Worm (Caenorhabditis elegans) whole organism, L4 larva: ENCODE results near the gene miro-1.

Experiments used
- F10B5.3 ChIP-seq: sonication (generic microtip); optimal IDR thresholded peaks from 2 replicates; lab custom pipeline; 2016; ENCODE audit warnings: mild to moderate bottlenecking, missing genetic modification characterization, missing compliant biosample characterization
- F49E8.2 ChIP-seq: sonication (generic microtip); optimal IDR thresholded peaks from 2 replicates; lab custom pipeline; 2016; ENCODE audit warnings: missing compliant biosample characterization, mild to moderate bottlenecking, missing genetic modification characterization, borderline replicate concordance
- Y48G9A.11 ChIP-seq: fragments of 200-800 bp; sonication (Bioruptor generic); IDR thresholded peaks from 2 replicates; pipeline ENCODE4 v1.3.6; 2022; ENCODE audit warnings: missing genetic modification reagents, missing genetic modification characterization, missing compliant biosample characterization
- Y5F2A.4 ChIP-seq: fragments of 200-800 bp; sonication (Bioruptor generic); optimal IDR thresholded peaks from 2 replicates; lab custom pipeline; 2018; ENCODE audit warnings: mild to moderate bottlenecking, missing genetic modification characterization, missing compliant biosample characterization
- ZK337.2 ChIP-seq: fragments of 200-800 bp; sonication (Bioruptor generic); IDR thresholded peaks from 2 replicates; pipeline ENCODE4 v1.3.6; 2022; ENCODE audit warnings: missing genetic modification reagents, missing genetic modification characterization, missing compliant biosample characterization
- aha-1 ChIP-seq: fragments of 150-350 bp; peaks from one replicate; lab custom pipeline; 2014; ENCODE audit warnings: missing biosample characterization, missing genetic modification characterization
- arid-1 ChIP-seq: fragments of 200-800 bp; sonication (Bioruptor generic); conservative IDR thresholded peaks from 2 replicates; pipeline ENCODE4 v1.3.6; 2022; ENCODE audit warnings: missing genetic modification reagents, missing genetic modification characterization, missing compliant biosample characterization
- ceh-62 ChIP-seq: sonication (generic microtip); optimal IDR thresholded peaks from 2 replicates; lab custom pipeline; 2017; ENCODE audit warnings: missing biosample characterization, missing genetic modification characterization
- ces-1 ChIP-seq: fragments of 150-350 bp; sonication (generic microtip); optimal IDR thresholded peaks from 4 replicates; lab custom pipeline; 2014; ENCODE audit warnings: missing biosample characterization, missing genetic modification reagents, missing genetic modification characterization
- daf-16 ChIP-seq, 3 experiments: sonication (generic microtip); optimal IDR thresholded peaks; 2 replicates each; lab custom pipeline; 2016 to 2017; ENCODE audit warnings: missing genetic modification characterization in 3 of 3, missing genetic modification reagents in 3 of 3, mild to moderate bottlenecking in 2 of 3, missing compliant biosample characterization in 2 of 3, missing biosample characterization in 1 of 3, moderate library complexity in 1 of 3
- daf-19 ChIP-seq: fragments of 200-800 bp; sonication (Bioruptor generic); conservative IDR thresholded peaks from 2 replicates; pipeline ENCODE4 v1.3.6; 2022; ENCODE audit warnings: missing genetic modification characterization, missing compliant biosample characterization
- dpl-1 ChIP-seq: fragments of 150-350 bp; optimal IDR thresholded peaks from 2 replicates; lab custom pipeline; 2014; ENCODE audit warnings: missing biosample characterization, missing genetic modification reagents, missing genetic modification characterization
- fkh-10 ChIP-seq: fragments of 150-350 bp; optimal IDR thresholded peaks from 2 replicates; lab custom pipeline; 2014; ENCODE audit warnings: missing biosample characterization, missing genetic modification reagents, missing genetic modification characterization
- jun-1 ChIP-seq: fragments of 150-350 bp; optimal IDR thresholded peaks from 2 replicates; lab custom pipeline; 2014; ENCODE audit warnings: missing biosample characterization, missing genetic modification reagents, missing genetic modification characterization
- lin-1 ChIP-seq: fragments of 200-800 bp; sonication (Bioruptor generic); IDR thresholded peaks from 2 replicates; pipeline ENCODE4 v1.3.6; 2022; ENCODE audit warnings: missing genetic modification reagents, missing genetic modification characterization, missing compliant biosample characterization
- lin-29 ChIP-seq: fragments of 200-800 bp; sonication (Bioruptor generic); IDR thresholded peaks from 2 replicates; pipeline ENCODE4 v1.3.6; 2022; ENCODE audit warnings: missing genetic modification reagents, missing genetic modification characterization, missing compliant biosample characterization
- lin-38 ChIP-seq: fragments of 200-800 bp; sonication (Bioruptor generic); IDR thresholded peaks from 2 replicates; pipeline ENCODE4 v1.3.6; 2022; ENCODE audit warnings: missing genetic modification reagents, missing genetic modification characterization, missing compliant biosample characterization
- lsy-2 ChIP-seq, 2 experiments: fragments of 150-350 bp in 1 of 2; sonication (generic microtip) in 1 of 2; optimal IDR thresholded peaks; 2 replicates each; lab custom pipeline; 2014 to 2017; ENCODE audit warnings: missing biosample characterization in 2 of 2, missing genetic modification characterization in 2 of 2
- madf-9 ChIP-seq: fragments of 200-800 bp; sonication (Bioruptor generic); conservative IDR thresholded peaks from 2 replicates; pipeline ENCODE4 v1.3.6; 2022; ENCODE audit warnings: missing genetic modification reagents, missing genetic modification characterization, missing compliant biosample characterization
- mep-1 ChIP-seq: fragments of 150-350 bp; sonication (generic microtip); optimal IDR thresholded peaks from 3 replicates; lab custom pipeline; 2014; ENCODE audit warnings: missing biosample characterization, missing genetic modification characterization
- mes-2 ChIP-seq: sonication (generic microtip); optimal IDR thresholded peaks from 2 replicates; lab custom pipeline; 2016; ENCODE audit warnings: missing genotype, mild to moderate bottlenecking, missing genetic modification characterization, missing compliant biosample characterization; ENCODE audit not compliant: poor library complexity, severe bottlenecking
- mxl-2 ChIP-seq: fragments of 200-800 bp; sonication (Bioruptor generic); conservative IDR thresholded peaks from 2 replicates; pipeline ENCODE4 v1.3.6; 2022; ENCODE audit warnings: missing genetic modification reagents, missing genetic modification characterization, missing compliant biosample characterization
- mxl-3 ChIP-seq: fragments of 200-800 bp; sonication (Bioruptor generic); optimal IDR thresholded peaks from 2 replicates; lab custom pipeline; 2018; ENCODE audit warnings: mild to moderate bottlenecking, missing genetic modification characterization, missing compliant biosample characterization
- nhr-11 ChIP-seq: fragments of 150-350 bp; optimal IDR thresholded peaks from 2 replicates; lab custom pipeline; 2014; ENCODE audit warnings: missing biosample characterization, missing genetic modification characterization
- nhr-111 ChIP-seq: fragments of 200-800 bp; sonication (Bioruptor generic); optimal IDR thresholded peaks from 2 replicates; lab custom pipeline; 2018; ENCODE audit warnings: mild to moderate bottlenecking, missing genetic modification characterization, missing compliant biosample characterization
- nhr-25 ChIP-seq: sonication (generic microtip); optimal IDR thresholded peaks from 2 replicates; lab custom pipeline; 2017; ENCODE audit warnings: missing genetic modification characterization, mild to moderate bottlenecking, missing compliant biosample characterization, antibody characterized with exemption, moderate library complexity, borderline replicate concordance; ENCODE audit not compliant: insufficient read depth
- nhr-28 ChIP-seq: fragments of 150-350 bp; optimal IDR thresholded peaks from 2 replicates; lab custom pipeline; 2014; ENCODE audit warnings: missing biosample characterization, missing genetic modification characterization
- nhr-42 ChIP-seq: fragments of 200-800 bp; sonication (Bioruptor generic); IDR thresholded peaks from 2 replicates; pipeline ENCODE4 v1.3.6; 2022; ENCODE audit warnings: missing genetic modification characterization, missing compliant biosample characterization
- nhr-48 ChIP-seq: sonication (generic microtip); optimal IDR thresholded peaks from 2 replicates; lab custom pipeline; 2016; ENCODE audit warnings: mild to moderate bottlenecking, missing genetic modification characterization, missing compliant biosample characterization
- nhr-76 ChIP-seq: fragments of 150-350 bp; optimal IDR thresholded peaks from 2 replicates; lab custom pipeline; 2014; ENCODE audit warnings: missing biosample characterization, missing genetic modification characterization
- pqm-1 ChIP-seq: sonication (generic microtip); optimal IDR thresholded peaks from 2 replicates; lab custom pipeline; 2017; ENCODE audit warnings: missing biosample characterization, missing genetic modification characterization
- saeg-2 ChIP-seq: fragments of 200-800 bp; sonication (Bioruptor generic); IDR thresholded peaks from 2 replicates; pipeline ENCODE4 v1.3.6; 2022; ENCODE audit warnings: missing genetic modification reagents, missing genetic modification characterization, missing compliant biosample characterization
- snpc-1.2 ChIP-seq: fragments of 200-800 bp; sonication (Bioruptor generic); IDR thresholded peaks from 2 replicates; pipeline ENCODE4 v1.3.6; 2022; ENCODE audit warnings: missing genetic modification reagents, missing genetic modification characterization, missing compliant biosample characterization
- snpc-4 ChIP-seq: fragments of 150-350 bp; optimal IDR thresholded peaks from 2 replicates; lab custom pipeline; 2014; ENCODE audit warnings: missing biosample characterization, missing genetic modification characterization
- spr-3 ChIP-seq: fragments of 200-800 bp; sonication (Bioruptor generic); optimal IDR thresholded peaks from 2 replicates; lab custom pipeline; 2018; ENCODE audit warnings: mild to moderate bottlenecking, missing genetic modification characterization, missing compliant biosample characterization
- tag-97 ChIP-seq: fragments of 200-800 bp; sonication (Bioruptor generic); IDR thresholded peaks from 2 replicates; pipeline ENCODE4 v1.3.6; 2022; ENCODE audit warnings: missing genetic modification characterization, missing compliant biosample characterization
- unc-130 ChIP-seq: sonication (generic microtip); optimal IDR thresholded peaks from 2 replicates; lab custom pipeline; 2016; ENCODE audit warnings: missing genetic modification reagents, missing genetic modification characterization, missing compliant biosample characterization
- unc-62 ChIP-seq, 3 experiments: fragments of 150-350 bp in 1 of 3; sonication (generic microtip); optimal IDR thresholded peaks in 2 of 3; peaks in 1 of 3; 1 replicate in 1 of 3; 2 replicates in 2 of 3; lab custom pipeline; 2014 to 2017; ENCODE audit warnings: missing biosample characterization in 3 of 3, missing genetic modification characterization in 3 of 3, missing genetic modification reagents in 3 of 3, missing genotype in 1 of 3
- vab-7 ChIP-seq: fragments of 200-800 bp; sonication (Bioruptor generic); IDR thresholded peaks from 2 replicates; pipeline ENCODE4 v1.3.6; 2022; ENCODE audit warnings: missing genetic modification reagents, missing genetic modification characterization, missing compliant biosample characterization
- zag-1 ChIP-seq: fragments of 150-350 bp; optimal IDR thresholded peaks from 2 replicates; lab custom pipeline; 2014; ENCODE audit warnings: missing biosample characterization, missing genetic modification characterization
- zfp-3 ChIP-seq: fragments of 200-800 bp; sonication (Bioruptor generic); conservative IDR thresholded peaks from 2 replicates; pipeline ENCODE4 v1.3.6; 2022; ENCODE audit warnings: missing genetic modification reagents, missing genetic modification characterization, missing compliant biosample characterization
- ztf-7 ChIP-seq: fragments of 150-350 bp; optimal IDR thresholded peaks from 2 replicates; lab custom pipeline; 2014; ENCODE audit warnings: missing biosample characterization, missing genetic modification characterization

miro-1 gene

DNA sequence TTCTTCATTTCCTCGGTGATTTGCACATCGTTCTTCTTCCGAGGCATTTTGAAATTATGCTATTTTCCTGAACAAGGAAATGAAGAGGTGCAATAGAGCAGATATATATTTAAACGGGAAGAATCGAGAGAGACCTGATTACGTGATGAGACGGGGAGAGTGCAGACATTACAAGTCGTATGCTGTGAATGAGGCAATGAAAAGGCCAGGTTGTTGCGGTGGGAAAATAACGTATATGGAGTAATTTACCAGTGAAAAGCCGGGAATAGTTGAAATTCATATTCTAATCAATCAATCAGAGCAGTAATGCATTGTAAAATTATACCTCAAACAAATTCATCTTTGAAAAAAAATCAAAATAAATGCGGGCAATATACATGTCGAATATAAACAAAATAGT, 43.1 kb upstream of the miro-1 start, which contains the start of gene Y17G9B.8:
TSS of gene Y17G9B.8 (minus strand) at position 182 of the 400 bp plus-strand sequence.
- TF ChIP-seq dpl-1 (no peak), mes-2 (tag; lab: Kevin White, UChicago) (peak; percentile 19), lin-29 (GFP tag; lab: Robert Waterston, UW) (no peak), snpc-1.2 (GFP tag; lab: Robert Waterston, UW) (peak; percentile 63), lin-1 (GFP tag; lab: Robert Waterston, UW) (no peak), daf-16 (GFP tag; optimal IDR thresholded peaks at IDR 0.05; lab: Kevin White, UChicago) (no peak), daf-16 (tag; optimal IDR thresholded peaks at IDR 0.05; lab: Kevin White, UChicago) (no peak), vab-7 (GFP tag; lab: Robert Waterston, UW) (no peak), pqm-1 (tag; lab: Kevin White, UChicago) (no peak), zfp-3 (no peak; the same call in 1 of the 2 replicates), lsy-2 (tag; optimal IDR thresholded peaks at IDR 0.05; lab: Kevin White, UChicago) (peak in 1 of 2 experiments; percentile 5), unc-130 (GFP tag; lab: Kevin White, UChicago) (no peak), ces-1 (GFP tag; lab: Kevin White, UChicago) (no peak), unc-62 (GFP tag; optimal IDR thresholded peaks at IDR 0.05 in 1 of 2; lab: Kevin White, UChicago) (peak in 1 of 2 experiments; percentile 73), unc-62 (tag; optimal IDR thresholded peaks at IDR 0.05; lab: Kevin White, UChicago) (no peak), arid-1 (GFP tag; lab: Robert Waterston, UW) (no peak; the same call in 1 of the 2 replicates), F49E8.2 (tag; lab: Kevin White, UChicago) (peak; percentile 27), saeg-2 (GFP tag; lab: Robert Waterston, UW) (no peak), zag-1 (tag; lab: Kevin White, UChicago) (no peak), nhr-111 (GFP tag; lab: Kevin White, UChicago) (no peak), lin-38 (GFP tag; lab: Robert Waterston, UW) (peak; percentile 45), mxl-3 (GFP tag; lab: Kevin White, UChicago) (no peak), jun-1 (tag; lab: Kevin White, UChicago) (no peak), ZK337.2 (GFP tag; lab: Robert Waterston, UW) (no peak), nhr-76 (tag; lab: Kevin White, UChicago) (no peak), daf-19 (GFP tag; lab: Robert Waterston, UW) (no peak), nhr-11 (tag; lab: Kevin White, UChicago) (no peak), Y5F2A.4 (GFP tag; lab: Kevin White, UChicago) (no peak), nhr-42 (GFP tag; lab: Robert Waterston, UW) (no peak), snpc-4 (tag; lab: Kevin White, UChicago) (no peak), ztf-7 (tag; lab: Kevin White, UChicago) (no peak)

DNA sequence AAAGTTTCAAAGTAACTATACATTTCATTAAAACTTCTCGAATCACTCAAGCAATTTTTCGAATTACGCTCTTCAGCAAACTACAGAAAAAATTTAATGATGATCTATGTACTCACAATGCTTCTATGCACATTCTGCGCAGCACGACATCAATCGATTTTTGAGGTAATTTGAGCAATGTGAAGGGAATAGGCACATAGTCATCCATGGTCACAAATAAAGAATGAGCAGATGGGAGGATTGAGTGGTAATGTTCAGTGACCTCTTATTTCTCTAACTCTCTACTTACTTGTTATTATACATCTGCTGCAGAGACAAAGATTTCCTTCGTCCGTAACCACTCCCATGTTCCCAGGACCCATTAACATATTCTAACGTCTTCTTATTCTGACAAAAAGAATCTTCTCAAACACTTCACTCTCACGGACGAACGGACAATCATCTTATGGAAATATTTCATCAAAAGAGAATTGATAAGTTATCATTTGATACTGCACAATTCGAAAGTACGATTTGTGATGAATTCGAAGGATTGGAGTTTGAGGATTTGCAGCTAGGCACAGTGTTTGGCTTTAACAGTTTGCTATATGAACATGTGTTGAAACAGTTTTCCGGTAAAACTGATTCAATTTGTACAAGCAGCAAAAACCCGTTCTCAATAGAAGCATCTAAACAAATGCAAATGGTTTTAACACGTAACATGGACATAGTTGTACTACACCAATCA, 40.5 kb upstream of the miro-1 start, which contains the start of the genes fbxb-77 and Y17G9B.11:
TSS of gene fbxb-77 (minus strand) at position 229 of the 727 bp plus-strand sequence.
TSS of gene Y17G9B.11 (plus strand) at position 677 of the 727 bp plus-strand sequence.
- no peak for TF ChIP-seq vab-7 (GFP tag; lab: Robert Waterston, UW)
- TF ChIP-seq unc-62 (GFP tag; optimal IDR thresholded peaks at IDR 0.05 in 1 of 2; lab: Kevin White, UChicago) = peak in 1 of 2 experiments; percentile 32
- TF ChIP-seq unc-62 (tag; optimal IDR thresholded peaks at IDR 0.05; lab: Kevin White, UChicago) = no peak
- TF ChIP-seq aha-1 (tag; lab: Kevin White, UChicago) = peak; percentile 90

DNA sequence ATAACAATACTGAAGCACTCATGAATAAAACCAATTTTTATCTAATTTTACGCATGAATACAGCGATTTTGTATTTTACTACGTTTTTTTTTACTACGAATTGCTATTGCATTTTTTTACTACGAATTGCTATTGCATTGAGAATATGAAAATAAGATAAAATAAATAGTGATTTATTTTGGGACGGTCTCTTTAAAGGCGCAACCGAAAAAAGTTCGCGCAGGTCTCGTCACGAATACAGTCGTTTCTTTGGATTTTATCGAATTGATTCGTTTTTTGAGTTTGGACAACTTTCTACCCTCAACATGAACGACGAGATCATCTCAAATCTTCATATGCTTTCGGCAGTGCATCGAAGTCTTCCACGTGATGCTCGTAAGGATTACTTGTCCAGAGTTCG, 36.2 kb upstream of the miro-1 start, which contains the start of gene Y17G9B.4:
TSS of gene Y17G9B.4 (plus strand) at position 306 of the 400 bp plus-strand sequence.
- no peak for TF ChIP-seq lsy-2 (tag; optimal IDR thresholded peaks at IDR 0.05; lab: Kevin White, UChicago)
- TF ChIP-seq mxl-2 (GFP tag; lab: Robert Waterston, UW) = no peak
- TF ChIP-seq nhr-48 (tag; lab: Kevin White, UChicago) = no peak
- TF ChIP-seq snpc-1.2 (GFP tag; lab: Robert Waterston, UW) = peak; percentile 56; the same call in 1 of the 2 replicates
- no peak for TF ChIP-seq fkh-10 (GFP tag; lab: Kevin White, UChicago)
- TF ChIP-seq spr-3 (GFP tag; lab: Kevin White, UChicago) = no peak
- TF ChIP-seq nhr-42 (GFP tag; lab: Robert Waterston, UW) = no peak
- no peak for TF ChIP-seq dpl-1
- no peak for TF ChIP-seq tag-97
- TF ChIP-seq nhr-28 (tag; lab: Kevin White, UChicago) = no peak
- no peak for TF ChIP-seq madf-9 (GFP tag; lab: Robert Waterston, UW)
- TF ChIP-seq unc-130 (GFP tag; lab: Kevin White, UChicago) = peak; percentile 9
- no peak for TF ChIP-seq mep-1 (tag; lab: Kevin White, UChicago)
- no peak for TF ChIP-seq nhr-25
- TF ChIP-seq ceh-62 (tag; lab: Kevin White, UChicago) = no peak
- TF ChIP-seq Y48G9A.11 (GFP tag; lab: Robert Waterston, UW) = no peak
- no peak for TF ChIP-seq F10B5.3 (tag; lab: Kevin White, UChicago)
- no peak for TF ChIP-seq saeg-2 (GFP tag; lab: Robert Waterston, UW)
